Worm (Caenorhabditis elegans): ENCODE measurements around the gene srx-118.

The srx-118 gene

DNA sequence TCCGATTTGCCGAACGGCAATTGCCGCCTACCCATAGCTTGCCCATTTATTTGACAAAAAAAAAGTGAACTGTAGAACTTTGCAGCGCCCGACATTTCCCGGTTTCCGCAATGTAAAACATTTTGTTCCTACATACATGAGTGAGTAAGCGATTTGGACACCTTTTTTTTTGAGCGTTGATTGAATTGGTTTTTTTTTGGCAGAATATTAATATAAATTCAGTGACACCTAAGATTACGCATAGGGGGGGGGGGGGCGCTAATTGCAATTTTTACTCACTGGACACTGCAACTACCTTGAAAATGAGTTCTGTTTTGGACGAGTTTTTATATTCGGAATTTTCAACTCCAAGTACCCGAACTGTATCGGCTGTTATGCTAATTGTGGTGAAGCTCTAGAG, at the start of gene srx-118:
TSS of gene srx-118 (plus strand) at position 301 of the 400 bp plus-strand sequence.
- TF ChIP-seq tbx-11 (GFP tag; IDR thresholded peaks at IDR 0.05) (no peak), F13C5.2 (tag; optimal IDR thresholded peaks at IDR 0.05) (no peak), scrt-1 (GFP tag; IDR thresholded peaks at IDR 0.05) (no peak), hmbx-1 (tag; optimal IDR thresholded peaks at IDR 0.05) (no peak), tra-4 (tag; optimal IDR thresholded peaks at IDR 0.05) (no peak), hnd-1 (tag; optimal IDR thresholded peaks at IDR 0.05) (no peak), pes-1 (GFP tag; IDR thresholded peaks at IDR 0.05) (no peak), ets-7 (tag; optimal IDR thresholded peaks at IDR 0.05) (no peak), ama-1 (optimal IDR thresholded peaks at IDR 0.05) (no peak), flt-1 (GFP tag; IDR thresholded peaks at IDR 0.05) (no peak), ceh-36 (tag; optimal IDR thresholded peaks at IDR 0.05) (no peak), tbx-37 (GFP tag; conservative IDR thresholded peaks at IDR 0.05) (no peak), B0310.2 (tag; optimal IDR thresholded peaks at IDR 0.05) (no peak), aly-1 (tag; optimal IDR thresholded peaks at IDR 0.05) (no peak), ceh-13 (GFP tag; optimal IDR thresholded peaks at IDR 0.05) (no peak), sea-1 (GFP tag; conservative IDR thresholded peaks at IDR 0.05) (no peak), hmg-4 (GFP tag; optimal IDR thresholded peaks at IDR 0.05) (no peak)

DNA sequence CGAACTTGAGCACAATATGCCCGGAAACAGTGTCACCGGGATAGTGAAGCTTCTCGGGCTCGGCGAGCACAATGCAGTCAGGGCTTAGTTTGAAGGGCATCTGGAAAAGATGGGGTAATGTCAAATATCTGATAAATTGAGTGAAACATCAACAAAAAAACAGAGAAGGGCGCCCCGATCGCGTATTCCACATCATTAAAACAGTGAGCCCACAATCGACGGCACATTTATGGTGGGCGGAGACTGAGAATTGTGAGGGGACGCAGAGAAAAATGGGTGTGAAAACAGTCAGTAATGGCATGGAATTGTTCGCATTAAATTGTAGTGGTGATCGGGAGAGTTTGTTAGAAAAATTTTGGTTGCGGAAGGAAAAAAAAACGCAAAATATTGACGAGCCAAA, 44.8 kb upstream of the srx-118 start, which contains the start of gene arrd-9:
TSS of gene arrd-9 (minus strand) at position 101 of the 400 bp plus-strand sequence.
- TF ChIP-seq tra-4 (tag; optimal IDR thresholded peaks at IDR 0.05) (no peak), pes-1 (GFP tag; IDR thresholded peaks at IDR 0.05) (no peak), ceh-36 (tag; optimal IDR thresholded peaks at IDR 0.05) (no peak), hmg-4 (GFP tag; optimal IDR thresholded peaks at IDR 0.05) (no peak), ets-7 (tag; optimal IDR thresholded peaks at IDR 0.05) (no peak), B0310.2 (tag; optimal IDR thresholded peaks at IDR 0.05) (no peak), flt-1 (GFP tag; IDR thresholded peaks at IDR 0.05) (no peak), F13C5.2 (tag; optimal IDR thresholded peaks at IDR 0.05) (no peak), hnd-1 (tag; optimal IDR thresholded peaks at IDR 0.05) (no peak), sea-1 (GFP tag; conservative IDR thresholded peaks at IDR 0.05) (no peak), ama-1 (optimal IDR thresholded peaks at IDR 0.05) (no peak), aly-1 (tag; optimal IDR thresholded peaks at IDR 0.05) (no peak), hmbx-1 (tag; optimal IDR thresholded peaks at IDR 0.05) (no peak), scrt-1 (GFP tag; IDR thresholded peaks at IDR 0.05) (no peak)

DNA sequence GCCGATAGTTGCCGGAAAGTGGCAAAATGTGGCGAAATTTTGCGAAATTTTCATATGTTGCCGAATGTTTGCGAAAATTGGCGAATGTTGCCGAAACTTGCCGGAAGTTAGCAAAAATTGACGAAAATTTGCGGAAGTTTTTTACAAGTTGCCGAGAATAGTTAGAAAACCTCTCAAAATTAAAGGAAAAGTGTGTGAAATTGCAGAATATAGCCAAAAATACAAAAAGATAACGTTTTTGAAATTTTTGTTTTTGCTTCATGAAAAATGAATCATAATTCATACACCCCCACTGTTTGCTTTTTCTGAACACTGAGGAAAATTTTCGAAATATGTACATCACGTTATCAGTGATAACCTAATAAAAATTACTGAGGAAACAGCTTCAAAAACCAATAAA, 44.0 kb upstream of the srx-118 start:
- TF ChIP-seq F13C5.2 (tag; optimal IDR thresholded peaks at IDR 0.05) (no peak), aly-1 (tag; optimal IDR thresholded peaks at IDR 0.05) (no peak), ceh-36 (tag; optimal IDR thresholded peaks at IDR 0.05) (no peak), pes-1 (GFP tag; IDR thresholded peaks at IDR 0.05) (no peak), ama-1 (optimal IDR thresholded peaks at IDR 0.05) (no peak), scrt-1 (GFP tag; IDR thresholded peaks at IDR 0.05) (no peak), tbx-11 (GFP tag; IDR thresholded peaks at IDR 0.05) (no peak), hnd-1 (tag; optimal IDR thresholded peaks at IDR 0.05) (no peak), flt-1 (GFP tag; IDR thresholded peaks at IDR 0.05) (no peak), tra-4 (tag; optimal IDR thresholded peaks at IDR 0.05) (no peak), hmg-4 (GFP tag; optimal IDR thresholded peaks at IDR 0.05) (no peak), sea-1 (GFP tag; conservative IDR thresholded peaks at IDR 0.05) (no peak), ceh-13 (GFP tag; optimal IDR thresholded peaks at IDR 0.05) (no peak), tbx-37 (GFP tag; conservative IDR thresholded peaks at IDR 0.05) (no peak), hmbx-1 (tag; optimal IDR thresholded peaks at IDR 0.05) (no peak), ets-7 (tag; optimal IDR thresholded peaks at IDR 0.05) (no peak), B0310.2 (tag; optimal IDR thresholded peaks at IDR 0.05) (no peak)

DNA sequence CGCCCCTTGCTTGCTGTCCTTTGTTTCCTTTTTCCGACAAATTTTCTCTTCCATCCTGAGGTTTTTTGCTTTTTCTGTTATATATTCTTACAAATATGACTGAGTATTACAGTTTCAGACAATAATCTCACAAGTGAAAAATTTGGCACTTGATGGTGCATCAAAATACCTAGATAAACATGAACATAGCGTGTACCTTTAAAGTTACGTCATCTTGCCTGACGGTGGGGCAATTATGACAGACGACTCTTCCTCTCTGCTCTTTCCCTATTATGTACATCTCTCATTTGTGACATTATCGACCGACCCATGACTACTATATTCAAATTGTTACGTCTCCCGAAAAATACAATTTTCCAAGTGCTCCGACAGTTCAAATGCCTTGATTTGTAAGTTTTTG, 43.0 kb upstream of the srx-118 start, which contains the start of gene fbxb-102:
TSS of gene fbxb-102 (plus strand) at position 301 of the 400 bp plus-strand sequence.
- TF ChIP-seq pes-1 (GFP tag; IDR thresholded peaks at IDR 0.05) = no peak
- TF ChIP-seq hnd-1 (tag; optimal IDR thresholded peaks at IDR 0.05) = no peak
- no peak for TF ChIP-seq scrt-1 (GFP tag; IDR thresholded peaks at IDR 0.05)
- TF ChIP-seq tra-4 (tag; optimal IDR thresholded peaks at IDR 0.05) = no peak
- no peak for TF ChIP-seq ceh-13 (GFP tag; optimal IDR thresholded peaks at IDR 0.05)
- no peak for TF ChIP-seq ama-1 (optimal IDR thresholded peaks at IDR 0.05)
- TF ChIP-seq ets-7 (tag; optimal IDR thresholded peaks at IDR 0.05) = no peak
- no peak for TF ChIP-seq aly-1 (tag; optimal IDR thresholded peaks at IDR 0.05)
- TF ChIP-seq sea-1 (GFP tag; conservative IDR thresholded peaks at IDR 0.05) = no peak
- TF ChIP-seq flt-1 (GFP tag; IDR thresholded peaks at IDR 0.05) = no peak
- no peak for TF ChIP-seq hmg-4 (GFP tag; optimal IDR thresholded peaks at IDR 0.05)
- no peak for TF ChIP-seq B0310.2 (tag; optimal IDR thresholded peaks at IDR 0.05)
- no peak for TF ChIP-seq hmbx-1 (tag; optimal IDR thresholded peaks at IDR 0.05)
- no peak for TF ChIP-seq F13C5.2 (tag; optimal IDR thresholded peaks at IDR 0.05)
- no peak for TF ChIP-seq ceh-36 (tag; optimal IDR thresholded peaks at IDR 0.05)
- TF ChIP-seq tbx-37 (GFP tag; conservative IDR thresholded peaks at IDR 0.05) = no peak
- no peak for TF ChIP-seq tbx-11 (GFP tag; IDR thresholded peaks at IDR 0.05)

DNA sequence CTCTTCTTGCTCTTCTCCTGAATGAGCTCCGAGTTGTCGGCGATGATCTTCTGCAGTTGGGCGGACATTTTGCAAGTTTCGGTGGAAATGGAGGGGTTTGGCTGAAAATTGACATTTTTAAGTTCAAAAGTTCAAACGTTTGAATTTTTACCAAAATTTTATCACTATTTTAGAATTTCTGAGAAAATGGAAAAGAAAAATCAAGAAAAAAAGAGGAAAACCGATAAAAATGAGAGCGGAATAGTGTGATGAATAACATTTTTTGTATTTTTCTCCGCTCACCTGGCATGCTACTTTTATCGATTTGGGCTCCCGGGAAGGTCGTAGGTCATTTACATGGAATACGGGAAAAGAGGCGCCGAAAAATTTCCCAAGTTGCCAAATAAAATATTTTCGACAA, 40.6 kb upstream of the srx-118 start, which contains the start of gene F15A4.10:
TSS of gene F15A4.10 (minus strand) at position 101 of the 400 bp plus-strand sequence.
- TF ChIP-seq ets-7 (tag; optimal IDR thresholded peaks at IDR 0.05) = no peak
- no peak for TF ChIP-seq B0310.2 (tag; optimal IDR thresholded peaks at IDR 0.05)
- TF ChIP-seq hmbx-1 (tag; optimal IDR thresholded peaks at IDR 0.05) = no peak
- TF ChIP-seq ama-1 (optimal IDR thresholded peaks at IDR 0.05) = no peak
- TF ChIP-seq tbx-11 (GFP tag; IDR thresholded peaks at IDR 0.05) = no peak
- no peak for TF ChIP-seq sea-1 (GFP tag; conservative IDR thresholded peaks at IDR 0.05)
- no peak for TF ChIP-seq pes-1 (GFP tag; IDR thresholded peaks at IDR 0.05)
- no peak for TF ChIP-seq scrt-1 (GFP tag; IDR thresholded peaks at IDR 0.05)
- no peak for TF ChIP-seq ceh-13 (GFP tag; optimal IDR thresholded peaks at IDR 0.05)
- TF ChIP-seq flt-1 (GFP tag; IDR thresholded peaks at IDR 0.05) = no peak
- TF ChIP-seq F13C5.2 (tag; optimal IDR thresholded peaks at IDR 0.05) = no peak
- no peak for TF ChIP-seq aly-1 (tag; optimal IDR thresholded peaks at IDR 0.05)

DNA sequence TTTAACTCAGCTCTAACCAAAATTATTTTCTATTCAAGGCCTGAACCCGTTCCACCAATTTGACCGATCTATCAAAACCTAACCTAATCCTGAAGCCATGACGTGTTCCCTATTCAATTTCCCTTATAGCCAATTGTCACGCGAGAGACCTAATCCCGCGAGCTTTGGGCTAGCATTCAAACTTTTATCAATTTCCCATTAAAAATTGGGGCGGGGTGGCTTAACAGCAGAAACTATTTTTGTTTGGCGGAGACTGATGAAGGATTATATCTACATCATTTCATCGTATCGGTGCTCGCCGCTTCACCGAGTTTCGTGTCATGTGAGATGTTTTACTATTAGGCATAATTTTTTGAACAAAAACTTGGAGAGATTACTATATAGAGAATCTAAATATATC, 36.8 kb upstream of the srx-118 start:
- TF ChIP-seq F13C5.2 (tag; optimal IDR thresholded peaks at IDR 0.05) (no peak), aly-1 (tag; optimal IDR thresholded peaks at IDR 0.05) (no peak), pes-1 (GFP tag; IDR thresholded peaks at IDR 0.05) (no peak), sea-1 (GFP tag; conservative IDR thresholded peaks at IDR 0.05) (no peak), tbx-11 (GFP tag; IDR thresholded peaks at IDR 0.05) (no peak), ets-7 (tag; optimal IDR thresholded peaks at IDR 0.05) (no peak), scrt-1 (GFP tag; IDR thresholded peaks at IDR 0.05) (no peak), hmbx-1 (tag; optimal IDR thresholded peaks at IDR 0.05) (no peak), hnd-1 (tag; optimal IDR thresholded peaks at IDR 0.05) (no peak), hmg-4 (GFP tag; optimal IDR thresholded peaks at IDR 0.05) (no peak), tbx-37 (GFP tag; conservative IDR thresholded peaks at IDR 0.05) (no peak), ama-1 (optimal IDR thresholded peaks at IDR 0.05) (no peak), flt-1 (GFP tag; IDR thresholded peaks at IDR 0.05) (no peak), ceh-36 (tag; optimal IDR thresholded peaks at IDR 0.05) (no peak), B0310.2 (tag; optimal IDR thresholded peaks at IDR 0.05) (no peak)

Data from whole organism, early embryonic.